Fruit fly (Drosophila melanogaster): ENCODE data around the gene Hn.

Gene Hn

DNA sequence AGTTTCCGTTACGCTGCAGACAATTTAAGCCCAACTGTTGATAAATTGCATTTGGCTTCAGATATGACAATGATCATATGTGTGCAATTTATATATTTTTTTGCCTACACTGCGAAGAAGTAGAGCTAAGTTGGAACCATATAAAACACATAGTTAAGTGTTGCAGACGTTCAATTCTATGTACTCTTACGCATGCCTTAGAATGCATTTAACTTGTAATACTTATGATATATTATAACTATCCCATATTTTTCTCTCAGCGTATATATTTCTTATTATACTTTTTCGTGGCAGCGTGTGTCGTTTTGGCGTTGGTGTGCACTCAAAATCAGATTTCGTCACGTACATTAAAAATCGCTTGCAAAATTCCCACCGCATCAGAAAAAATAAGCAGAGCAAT, 23.1 kb downstream of the Hn start (continued):
- TF ChIP-seq HLH106 (tag; optimal IDR thresholded peaks at IDR 0.05) (peak; percentile 82), GATAd (GFP tag; optimal IDR thresholded peaks at IDR 0.05) (no peak), Hnf4 (GFP tag; optimal IDR thresholded peaks at IDR 0.05) (peak; percentile 74), lola (GFP tag; optimal IDR thresholded peaks at IDR 0.05) (no peak)

DNA sequence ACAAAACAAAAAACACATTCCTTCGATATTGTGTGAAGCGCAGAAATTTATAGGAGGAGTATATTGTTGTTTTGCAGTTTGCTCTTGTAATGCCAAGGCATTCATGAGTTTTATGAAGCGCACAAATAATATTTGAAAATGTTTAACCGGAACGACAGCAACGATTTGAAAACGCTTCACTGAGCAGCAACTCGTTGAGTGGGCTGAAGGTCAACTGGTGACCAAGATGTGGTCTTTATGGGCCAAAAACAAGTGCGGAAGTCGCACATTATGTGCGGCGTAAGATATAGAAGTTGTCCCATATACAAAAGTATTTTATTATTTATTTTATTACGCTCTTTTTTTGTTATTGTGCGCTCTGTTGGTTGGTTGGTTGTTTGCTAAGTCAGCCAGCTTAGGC, 26.0 kb downstream of the Hn start:
- TF ChIP-seq Hnf4 (GFP tag; optimal IDR thresholded peaks at IDR 0.05) (no peak), Rel (GFP tag; optimal IDR thresholded peaks at IDR 0.05) (no peak), Rel (tag; optimal IDR thresholded peaks at IDR 0.05) (no peak), CrebA (GFP tag; optimal IDR thresholded peaks at IDR 0.05; ENCODE audit: borderline replicate concordance) (no peak), Dfd (GFP tag; optimal IDR thresholded peaks at IDR 0.05) (no peak), GATAd (GFP tag; optimal IDR thresholded peaks at IDR 0.05) (no peak), CG32264 (GFP tag; optimal IDR thresholded peaks at IDR 0.05) (no peak), N (GFP tag; optimal IDR thresholded peaks at IDR 0.05) (no peak), fru (GFP tag; optimal IDR thresholded peaks at IDR 0.05) (no peak), dmrt93B (GFP tag; optimal IDR thresholded peaks at IDR 0.05) (no peak), Dif (GFP tag; optimal IDR thresholded peaks at IDR 0.05; ENCODE audit: partially characterized antibody) (no peak), CG9705 (GFP tag; optimal IDR thresholded peaks at IDR 0.05) (no peak), br (GFP tag; optimal IDR thresholded peaks at IDR 0.05) (no peak), h (GFP tag; optimal IDR thresholded peaks at IDR 0.05) (no peak), sage (GFP tag; optimal IDR thresholded peaks at IDR 0.05) (no peak), woc (GFP tag; optimal IDR thresholded peaks at IDR 0.05) (no peak), Sp1 (GFP tag; optimal IDR thresholded peaks at IDR 0.05) (no peak), OdsH (GFP tag; optimal IDR thresholded peaks at IDR 0.05) (no peak)

DNA sequence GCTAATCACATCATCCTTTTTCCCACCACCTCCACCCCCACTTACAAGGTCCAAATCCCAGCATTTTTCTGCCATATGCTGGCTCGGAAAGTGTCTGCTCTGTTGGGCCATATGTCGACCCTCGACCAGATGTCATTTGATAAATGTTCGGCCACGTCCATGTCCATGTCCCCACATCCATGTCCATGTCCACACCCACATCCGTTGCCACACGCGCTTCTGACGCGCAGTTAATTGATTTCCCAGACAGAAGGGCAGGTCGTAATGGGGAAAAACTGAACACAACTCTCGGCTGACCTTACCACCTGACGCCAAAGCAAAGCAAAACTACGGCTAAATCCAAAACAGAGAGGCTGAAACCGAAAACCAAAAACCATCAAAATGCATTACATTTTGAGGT, 26.7 kb downstream of the Hn start:
- TF ChIP-seq lola (GFP tag; optimal IDR thresholded peaks at IDR 0.05) (no peak), h (GFP tag; optimal IDR thresholded peaks at IDR 0.05) (no peak), woc (GFP tag; optimal IDR thresholded peaks at IDR 0.05) (no peak), rgr (GFP tag; optimal IDR thresholded peaks at IDR 0.05) (no peak), Dif (GFP tag; optimal IDR thresholded peaks at IDR 0.05; ENCODE audit: partially characterized antibody) (no peak), dsf (GFP tag; optimal IDR thresholded peaks at IDR 0.05; ENCODE audit: borderline replicate concordance) (no peak), pan (optimal IDR thresholded peaks at IDR 0.05) (no peak)

DNA sequence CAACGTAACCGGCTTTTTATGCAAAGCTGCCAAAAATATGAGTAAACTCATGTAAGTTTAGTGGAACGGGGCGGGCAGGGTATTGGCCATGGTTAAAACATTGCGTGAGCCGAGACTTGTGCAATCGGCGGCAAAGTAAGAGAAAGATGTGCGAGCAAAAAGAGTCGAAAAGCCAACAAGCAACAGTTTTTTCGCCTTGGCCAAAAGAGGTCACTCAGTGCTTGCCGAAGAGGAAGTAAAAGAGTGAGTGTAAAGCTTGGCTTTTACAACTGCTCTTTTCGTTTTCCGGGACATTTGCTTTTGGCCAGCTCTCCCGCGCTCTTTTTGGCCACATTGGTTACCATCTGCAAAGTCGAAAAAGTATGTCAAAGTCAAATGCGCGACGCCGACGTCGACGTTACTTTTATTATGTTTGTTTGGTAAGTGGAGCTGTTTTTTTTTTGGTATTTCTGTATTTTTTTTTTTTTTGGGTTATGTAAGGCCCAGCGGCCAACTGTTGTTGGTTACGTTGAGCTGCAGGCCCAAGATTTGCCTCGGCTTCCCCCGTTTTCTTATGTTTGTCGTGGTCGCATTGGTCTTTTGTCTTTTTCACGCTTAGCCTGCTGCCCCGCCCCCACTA, 27.6 kb downstream of the Hn start:
- TF ChIP-seq Rel (GFP tag; optimal IDR thresholded peaks at IDR 0.05) (no peak), Rel (tag; optimal IDR thresholded peaks at IDR 0.05) (no peak), ey (GFP tag; optimal IDR thresholded peaks at IDR 0.05) (no peak), fru (GFP tag; optimal IDR thresholded peaks at IDR 0.05) (peak; percentile 56), br (GFP tag; optimal IDR thresholded peaks at IDR 0.05) (no peak), sage (GFP tag; optimal IDR thresholded peaks at IDR 0.05) (no peak)

DNA sequence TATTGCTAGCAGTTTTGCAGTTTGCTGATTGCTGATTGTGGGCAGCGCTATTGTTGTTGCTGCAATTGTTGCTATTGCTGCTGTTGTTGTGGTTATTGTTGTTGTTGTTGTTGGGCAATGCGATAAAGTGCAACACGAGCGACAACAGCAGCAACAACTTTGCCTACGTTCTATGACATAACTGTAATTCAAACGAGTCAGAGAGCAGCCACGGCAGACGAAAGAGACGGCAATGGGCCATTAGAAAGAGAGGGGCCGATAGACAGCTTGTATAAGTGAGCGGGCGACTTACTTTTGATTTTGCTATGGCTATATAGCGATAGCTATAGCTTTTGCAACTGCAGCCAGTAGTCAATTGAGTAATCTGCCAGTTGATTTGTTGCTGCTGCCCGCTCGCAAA, 30.0 kb downstream of the Hn start:
- TF ChIP-seq GATAd (GFP tag; optimal IDR thresholded peaks at IDR 0.05) (no peak), Jra (GFP tag; optimal IDR thresholded peaks at IDR 0.05) (no peak), woc (GFP tag; optimal IDR thresholded peaks at IDR 0.05) (no peak), Hr78 (GFP tag; optimal IDR thresholded peaks at IDR 0.05) (no peak), pan (optimal IDR thresholded peaks at IDR 0.05) (no peak), foxo (GFP tag; optimal IDR thresholded peaks at IDR 0.05) (no peak), brk (GFP tag; optimal IDR thresholded peaks at IDR 0.05) (no peak), tai (GFP tag; optimal IDR thresholded peaks at IDR 0.05) (no peak), Hnf4 (GFP tag; optimal IDR thresholded peaks at IDR 0.05) (no peak), Hr83 (GFP tag; optimal IDR thresholded peaks at IDR 0.05; ENCODE audit: poor library complexity, severe bottlenecking) (no peak)

DNA sequence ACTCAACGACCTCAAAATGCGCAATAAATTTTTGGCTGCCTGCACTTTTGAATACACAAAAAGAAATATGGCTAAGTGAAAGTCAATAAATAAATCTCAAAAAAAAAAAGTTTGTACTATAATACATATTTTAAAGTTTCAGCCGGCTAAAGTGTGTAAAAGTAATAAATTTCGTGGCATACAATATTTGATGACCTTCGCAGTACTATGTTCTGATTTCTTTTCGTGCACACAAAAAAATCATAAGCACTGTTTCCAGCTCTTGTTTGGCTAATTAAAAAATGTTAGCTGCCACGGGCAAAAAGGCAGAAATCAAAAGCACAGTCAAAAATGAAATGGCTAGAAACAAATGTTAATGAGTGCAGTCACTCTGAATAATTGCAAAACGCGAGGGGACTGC, 32.0 kb downstream of the Hn start:
- peak; percentile 31 for TF ChIP-seq Hr83 (GFP tag; optimal IDR thresholded peaks at IDR 0.05; ENCODE audit: poor library complexity, severe bottlenecking)
- peak; percentile 94 for TF ChIP-seq psq (GFP tag; optimal IDR thresholded peaks at IDR 0.05)
- no peak for TF ChIP-seq Hr78 (GFP tag; optimal IDR thresholded peaks at IDR 0.05)
- peak; percentile 96 for TF ChIP-seq rgr (GFP tag; optimal IDR thresholded peaks at IDR 0.05)
- peak; percentile 97 for TF ChIP-seq Sp1 (GFP tag; optimal IDR thresholded peaks at IDR 0.05)
- TF ChIP-seq h (GFP tag; optimal IDR thresholded peaks at IDR 0.05): peak; percentile 97
- TF ChIP-seq dsf (GFP tag; optimal IDR thresholded peaks at IDR 0.05; ENCODE audit: borderline replicate concordance): peak; percentile 77
- no peak for TF ChIP-seq N (GFP tag; optimal IDR thresholded peaks at IDR 0.05)
- peak; percentile 87 for TF ChIP-seq Hnf4 (GFP tag; optimal IDR thresholded peaks at IDR 0.05)
- peak; percentile 92 for TF ChIP-seq CG32264 (GFP tag; optimal IDR thresholded peaks at IDR 0.05)
- TF ChIP-seq Myc (optimal IDR thresholded peaks at IDR 0.05): no peak
- TF ChIP-seq brk (GFP tag; optimal IDR thresholded peaks at IDR 0.05): peak; percentile 88
- TF ChIP-seq OdsH (GFP tag; optimal IDR thresholded peaks at IDR 0.05): peak; percentile 95
- TF ChIP-seq CrebA (GFP tag; optimal IDR thresholded peaks at IDR 0.05; ENCODE audit: borderline replicate concordance): no peak
- peak; percentile 73 for TF ChIP-seq Mio (GFP tag; optimal IDR thresholded peaks at IDR 0.05)
- no peak for TF ChIP-seq pan (optimal IDR thresholded peaks at IDR 0.05)
- peak; percentile 96 for TF ChIP-seq ey (GFP tag; optimal IDR thresholded peaks at IDR 0.05)
- TF ChIP-seq woc (GFP tag; optimal IDR thresholded peaks at IDR 0.05): peak; percentile 87
- TF ChIP-seq Jra (GFP tag; optimal IDR thresholded peaks at IDR 0.05): peak; percentile 87
- peak; percentile 81 for TF ChIP-seq sage (GFP tag; optimal IDR thresholded peaks at IDR 0.05)
- TF ChIP-seq Dif (GFP tag; optimal IDR thresholded peaks at IDR 0.05; ENCODE audit: partially characterized antibody): no peak
- TF ChIP-seq tai (GFP tag; optimal IDR thresholded peaks at IDR 0.05): peak; percentile 84
- TF ChIP-seq dmrt93B (GFP tag; optimal IDR thresholded peaks at IDR 0.05): peak; percentile 90
- peak; percentile 85 for TF ChIP-seq CG9705 (GFP tag; optimal IDR thresholded peaks at IDR 0.05)
- peak; percentile 90 for TF ChIP-seq fru (GFP tag; optimal IDR thresholded peaks at IDR 0.05)
- peak; percentile 93 for TF ChIP-seq HLH106 (tag; optimal IDR thresholded peaks at IDR 0.05)
- peak; percentile 93 for TF ChIP-seq br (GFP tag; optimal IDR thresholded peaks at IDR 0.05)
- peak; percentile 53 for TF ChIP-seq Rel (GFP tag; optimal IDR thresholded peaks at IDR 0.05)
- peak; percentile 62 for TF ChIP-seq Rel (tag; optimal IDR thresholded peaks at IDR 0.05)
- peak; percentile 80 for TF ChIP-seq Vsx2 (GFP tag; optimal IDR thresholded peaks at IDR 0.05; ENCODE audit: partially characterized antibody)
- peak; percentile 93 to 94 for TF ChIP-seq foxo (GFP tag; optimal IDR thresholded peaks at IDR 0.05)

Measured in whole organism, wandering third instar larva.